Fruit fly (Drosophila melanogaster): ENCODE results near the gene Vps29.

DNA sequence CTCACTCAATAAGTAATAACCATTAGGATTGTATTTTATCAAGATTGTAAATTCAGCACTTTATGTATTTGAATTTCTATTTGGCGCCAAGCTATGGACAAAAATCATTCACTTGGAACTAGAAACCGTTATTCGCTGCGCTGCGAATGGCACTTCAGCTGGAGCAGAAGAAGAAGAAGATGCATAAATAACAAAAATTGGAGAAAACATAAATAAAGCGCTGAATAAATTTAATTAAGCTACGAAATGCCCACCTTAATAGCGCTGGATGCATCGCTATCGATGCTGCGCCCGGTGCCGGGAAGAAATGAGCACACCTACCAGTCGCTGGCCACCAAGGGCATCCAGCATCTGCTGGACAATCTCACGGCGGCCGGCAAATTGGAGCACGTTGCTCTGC is 13.7 kb downstream of the Vps29 start, which contains the start of gene IntS14:
- TF ChIP-seq CG8478 (optimal IDR thresholded peaks at IDR 0.05) (no peak), CTCF (optimal IDR thresholded peaks at IDR 0.05) (no peak)
